Fruit fly (Drosophila melanogaster): Measurements from ENCODE around the gene CG14420.

dm6 chrX:2964678-2965231 lies 26.1 kb downstream of the CG14420 start:
- TF ChIP-seq Snoo (tag; optimal IDR thresholded peaks at IDR 0.05) (no peak), CG14655 (GFP tag; optimal IDR thresholded peaks at IDR 0.05) (no peak), EcR (GFP tag; optimal IDR thresholded peaks at IDR 0.05) (no peak), CG8301 (tag; optimal IDR thresholded peaks at IDR 0.05) (no peak), Pif1A (GFP tag; optimal IDR thresholded peaks at IDR 0.05) (no peak), Ets98B (GFP tag; IDR thresholded peaks at IDR 0.05) (no peak), CG8159 (tag; optimal IDR thresholded peaks at IDR 0.05) (no peak), D1 (tag; optimal IDR thresholded peaks at IDR 0.05) (no peak), Pif1B (GFP tag; optimal IDR thresholded peaks at IDR 0.05) (no peak), CG12605 (GFP tag; IDR thresholded peaks at IDR 0.05) (no peak)

Data from whole organism, pupa.